Worm (Caenorhabditis elegans): ENCODE measurements around the gene inf-1.

inf-1 gene

ce11 chrIII:6969781-6970342, 39.9 kb downstream of the inf-1 start:
- no peak for TF ChIP-seq ztf-29 (GFP tag; IDR thresholded peaks at IDR 0.05)
- no peak for TF ChIP-seq med-1 (GFP tag; optimal IDR thresholded peaks at IDR 0.05; ENCODE audit: insufficient read depth)
- TF ChIP-seq cog-1 (tag; optimal IDR thresholded peaks at IDR 0.05) = no peak
- TF ChIP-seq ref-1 (GFP tag; conservative IDR thresholded peaks at IDR 0.05) = no peak
- TF ChIP-seq ztf-23 (GFP tag; IDR thresholded peaks at IDR 0.05) = no peak
- TF ChIP-seq flt-1 (GFP tag; IDR thresholded peaks at IDR 0.05) = no peak
- no peak for TF ChIP-seq klf-2 (GFP tag; conservative IDR thresholded peaks at IDR 0.05)
- no peak for TF ChIP-seq T22C8.4 (GFP tag; IDR thresholded peaks at IDR 0.05)
- TF ChIP-seq tab-1 (GFP tag; IDR thresholded peaks at IDR 0.05) = no peak

DNA sequence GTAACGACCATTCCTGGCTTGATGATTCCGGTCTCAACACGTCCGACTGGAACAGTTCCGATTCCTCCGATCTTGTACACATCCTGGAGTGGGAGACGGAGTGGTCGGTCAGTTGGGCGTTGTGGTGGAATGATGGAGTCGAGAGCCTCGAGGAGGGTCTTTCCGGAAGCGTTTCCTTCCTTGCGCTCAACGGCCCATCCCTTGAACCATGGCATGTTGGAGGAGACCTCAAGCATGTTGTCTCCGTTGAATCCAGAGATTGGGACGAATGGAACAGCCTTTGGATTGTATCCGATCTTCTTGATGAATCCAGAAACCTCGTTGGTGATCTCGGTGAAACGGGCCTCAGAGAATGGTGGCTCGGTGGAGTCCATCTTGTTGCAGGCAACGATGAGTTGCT, 40.8 kb downstream of the inf-1 start:
- TF ChIP-seq med-1 (GFP tag; optimal IDR thresholded peaks at IDR 0.05; ENCODE audit: insufficient read depth) (no peak), flt-1 (GFP tag; IDR thresholded peaks at IDR 0.05) (no peak), ztf-23 (GFP tag; IDR thresholded peaks at IDR 0.05) (no peak), T22C8.4 (GFP tag; IDR thresholded peaks at IDR 0.05) (no peak), tab-1 (GFP tag; IDR thresholded peaks at IDR 0.05) (no peak), klf-2 (GFP tag; conservative IDR thresholded peaks at IDR 0.05) (no peak), ztf-29 (GFP tag; IDR thresholded peaks at IDR 0.05) (no peak), cog-1 (tag; optimal IDR thresholded peaks at IDR 0.05) (no peak), ref-1 (GFP tag; conservative IDR thresholded peaks at IDR 0.05) (no peak)

- no peak for TF ChIP-seq T22C8.4 (GFP tag; IDR thresholded peaks at IDR 0.05)
- peak; percentile 86 for TF ChIP-seq flt-1 (GFP tag; IDR thresholded peaks at IDR 0.05)
- TF ChIP-seq ref-1 (GFP tag; conservative IDR thresholded peaks at IDR 0.05) = no peak
- TF ChIP-seq med-1 (GFP tag; optimal IDR thresholded peaks at IDR 0.05; ENCODE audit: insufficient read depth) = peak; percentile 1
- peak; percentile 82; the same call in 1 of the 2 replicates for TF ChIP-seq ztf-23 (GFP tag; IDR thresholded peaks at IDR 0.05)
- TF ChIP-seq tab-1 (GFP tag; IDR thresholded peaks at IDR 0.05) = peak; percentile 64; the same call in 1 of the 2 replicates
- TF ChIP-seq klf-2 (GFP tag; conservative IDR thresholded peaks at IDR 0.05) = 0 out of 2 replicates have a peak, but pooled peaks have one; percentile 57
- TF ChIP-seq cog-1 (tag; optimal IDR thresholded peaks at IDR 0.05) = peak; percentile 87
- TF ChIP-seq ztf-29 (GFP tag; IDR thresholded peaks at IDR 0.05) = no peak
Measured at ce11 chrIII:6971662-6972284, 41.8 kb downstream of the inf-1 start, which contains the start of the genes eef-1A.1 and rfc-4. TSS of gene eef-1A.1 (minus strand) at chrIII:6971712. TSS of gene rfc-4 (plus strand) at chrIII:6972253.

DNA sequence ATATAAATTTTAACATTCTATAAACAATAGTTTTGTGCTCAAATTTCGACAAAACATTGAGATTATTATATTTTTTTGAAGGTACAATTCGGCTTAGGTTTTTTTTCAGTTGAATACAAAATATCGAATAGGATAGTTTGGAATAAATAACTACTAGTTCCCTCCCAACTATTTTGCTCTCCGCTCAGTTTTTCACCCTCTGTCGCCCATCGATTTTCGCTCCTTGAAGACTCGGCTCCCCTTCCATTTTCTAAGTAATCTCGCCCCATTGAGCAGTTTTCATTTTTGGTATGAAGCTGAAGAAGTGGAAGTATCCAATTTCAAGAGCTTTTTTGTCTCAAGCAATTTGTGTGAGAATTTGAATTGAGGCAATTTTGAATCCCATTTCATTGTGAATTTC, 43.7 kb downstream of the inf-1 start, which contains the start of gene F31E3.2:
TSS of gene F31E3.2 (plus strand) at position 301 of the 400 bp plus-strand sequence.
- no peak for TF ChIP-seq ref-1 (GFP tag; conservative IDR thresholded peaks at IDR 0.05)
- TF ChIP-seq med-1 (GFP tag; optimal IDR thresholded peaks at IDR 0.05; ENCODE audit: insufficient read depth) = no peak
- no peak for TF ChIP-seq klf-2 (GFP tag; conservative IDR thresholded peaks at IDR 0.05)
- no peak for TF ChIP-seq ztf-23 (GFP tag; IDR thresholded peaks at IDR 0.05)
- TF ChIP-seq tab-1 (GFP tag; IDR thresholded peaks at IDR 0.05) = no peak
- no peak for TF ChIP-seq T22C8.4 (GFP tag; IDR thresholded peaks at IDR 0.05)
- TF ChIP-seq cog-1 (tag; optimal IDR thresholded peaks at IDR 0.05) = no peak
- TF ChIP-seq ztf-29 (GFP tag; IDR thresholded peaks at IDR 0.05) = no peak
- no peak for TF ChIP-seq flt-1 (GFP tag; IDR thresholded peaks at IDR 0.05)

- TF ChIP-seq tab-1 (GFP tag; IDR thresholded peaks at IDR 0.05) = no peak
Measured at ce11 chrIII:6974952-6975351, 45.0 kb downstream of the inf-1 start.

ce11 chrIII:6978875-6979274, 48.9 kb downstream of the inf-1 start:
- TF ChIP-seq T22C8.4 (GFP tag; IDR thresholded peaks at IDR 0.05) = no peak
- no peak for TF ChIP-seq tab-1 (GFP tag; IDR thresholded peaks at IDR 0.05)
- peak; percentile 85 for TF ChIP-seq cog-1 (tag; optimal IDR thresholded peaks at IDR 0.05)
- TF ChIP-seq ztf-29 (GFP tag; IDR thresholded peaks at IDR 0.05) = no peak
- 0 out of 2 replicates have a peak, but pooled peaks have one; percentile 56 for TF ChIP-seq ztf-23 (GFP tag; IDR thresholded peaks at IDR 0.05)
- TF ChIP-seq flt-1 (GFP tag; IDR thresholded peaks at IDR 0.05) = 0 out of 2 replicates have a peak, but pooled peaks have one; percentile 5

DNA sequence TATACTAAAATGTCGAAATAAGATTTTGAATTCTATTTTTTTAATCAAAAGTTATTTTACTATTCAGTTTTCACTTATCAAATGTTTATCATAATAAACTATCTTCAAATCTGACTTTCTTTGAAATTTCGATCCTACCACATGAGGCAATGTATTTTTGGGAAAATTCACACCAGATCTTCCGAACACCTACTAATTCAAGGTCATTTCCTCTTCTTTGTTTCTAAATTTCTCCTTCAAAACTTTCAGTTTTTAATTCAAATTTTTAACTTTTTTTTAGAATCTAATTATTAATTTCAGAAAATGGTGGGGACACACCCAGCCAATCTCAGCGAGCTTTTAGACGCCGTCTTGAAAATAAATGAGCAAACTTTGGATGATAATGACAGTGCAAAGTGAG, 49.6 kb downstream of the inf-1 start, which contains the start of gene ceh-20:
TSS of gene ceh-20 (plus strand) at position 301 of the 400 bp plus-strand sequence.
- no peak for TF ChIP-seq ztf-29 (GFP tag; IDR thresholded peaks at IDR 0.05)
- TF ChIP-seq ztf-23 (GFP tag; IDR thresholded peaks at IDR 0.05) = no peak
- no peak for TF ChIP-seq med-1 (GFP tag; optimal IDR thresholded peaks at IDR 0.05; ENCODE audit: insufficient read depth)
- TF ChIP-seq cog-1 (tag; optimal IDR thresholded peaks at IDR 0.05) = no peak
- TF ChIP-seq ref-1 (GFP tag; conservative IDR thresholded peaks at IDR 0.05) = no peak
- TF ChIP-seq T22C8.4 (GFP tag; IDR thresholded peaks at IDR 0.05) = no peak
- no peak for TF ChIP-seq flt-1 (GFP tag; IDR thresholded peaks at IDR 0.05)
- no peak for TF ChIP-seq tab-1 (GFP tag; IDR thresholded peaks at IDR 0.05)
- TF ChIP-seq klf-2 (GFP tag; conservative IDR thresholded peaks at IDR 0.05) = no peak

All from whole organism, midembryonic.